Worm (Caenorhabditis elegans): Measurements from ENCODE around the gene best-24.

DNA sequence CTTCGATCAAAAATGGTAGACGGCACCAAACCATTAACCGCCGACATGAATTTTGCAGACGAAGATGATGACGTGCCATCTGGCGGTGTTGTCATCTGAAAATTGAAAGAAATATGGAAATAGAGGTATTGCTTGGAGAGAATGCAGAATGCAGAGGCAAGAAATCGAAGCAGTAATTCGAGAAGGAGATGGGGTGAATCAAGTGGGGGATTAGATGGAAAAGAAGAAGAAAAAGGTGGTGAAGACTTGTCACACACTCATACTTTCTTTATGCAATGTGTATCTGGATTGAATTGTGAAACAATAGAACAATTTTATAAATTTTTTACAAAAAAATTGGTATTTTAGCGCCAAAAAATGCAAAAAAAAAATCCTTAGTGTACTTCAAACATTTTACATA lies 24.0 kb downstream of the best-24 start, which contains the start of gene tag-250:
- TF ChIP-seq tbx-2 (tag; optimal IDR thresholded peaks at IDR 0.05) (no peak), unc-55 (GFP tag; optimal IDR thresholded peaks at IDR 0.05) (no peak), ceh-30 (tag; optimal IDR thresholded peaks at IDR 0.05) (no peak), elt-2 (tag; optimal IDR thresholded peaks at IDR 0.05) (no peak), che-1 (tag; optimal IDR thresholded peaks at IDR 0.05) (no peak), ama-1 (optimal IDR thresholded peaks at IDR 0.05) (no peak), ceh-34 (tag; optimal IDR thresholded peaks at IDR 0.05) (no peak), hlh-15 (tag; optimal IDR thresholded peaks at IDR 0.05) (no peak), fkh-10 (GFP tag; optimal IDR thresholded peaks at IDR 0.05) (no peak), rnt-1 (tag; optimal IDR thresholded peaks at IDR 0.05) (no peak), K09A11.1 (tag; optimal IDR thresholded peaks at IDR 0.05; ENCODE audit: insufficient read depth) (no peak), madf-2 (tag; optimal IDR thresholded peaks at IDR 0.05) (no peak), hlh-13 (GFP tag; optimal IDR thresholded peaks at IDR 0.05) (no peak)
